Worm (Caenorhabditis elegans) whole organism, L1 larva: Measurements from ENCODE around the gene K01A2.4.

Experiments
- C16A3.4 ChIP-seq: fragments of 150-350 bp; optimal IDR thresholded peaks from 2 replicates; lab custom pipeline; 2014; ENCODE audit warnings: missing biosample characterization, missing genetic modification characterization
- ceh-88 ChIP-seq: fragments of 200-800 bp; sonication (Bioruptor generic); IDR thresholded peaks from 2 replicates; pipeline ENCODE4 v1.3.6; 2022; ENCODE audit warnings: missing genetic modification characterization, missing compliant biosample characterization
- ces-1 ChIP-seq: fragments of 150-350 bp; optimal IDR thresholded peaks from 2 replicates; lab custom pipeline; 2014; ENCODE audit warnings: missing biosample characterization, missing genetic modification reagents, missing genetic modification characterization
- egl-27 ChIP-seq, 2 experiments: fragments of 150-350 bp in 1 of 2; sonication (generic microtip); optimal IDR thresholded peaks; 3 replicates each; lab custom pipeline; 2017 to 2018; ENCODE audit warnings: missing biosample characterization in 2 of 2, missing genetic modification characterization in 2 of 2, missing genetic modification reagents in 2 of 2
- fos-1 ChIP-seq: fragments of 150-350 bp; optimal IDR thresholded peaks from 2 replicates; lab custom pipeline; 2014; ENCODE audit warnings: missing biosample characterization, missing genetic modification characterization
- mep-1 ChIP-seq: fragments of 150-350 bp; optimal IDR thresholded peaks from 2 replicates; lab custom pipeline; 2014; ENCODE audit warnings: missing biosample characterization, missing genetic modification characterization
- nhr-12 ChIP-seq: sonication (generic microtip); optimal IDR thresholded peaks from 2 replicates; lab custom pipeline; 2017; ENCODE audit warnings: missing biosample characterization, missing genetic modification characterization
- nhr-76 ChIP-seq: sonication (generic microtip); optimal IDR thresholded peaks from 2 replicates; lab custom pipeline; 2017; ENCODE audit warnings: missing biosample characterization, missing genetic modification characterization
- snpc-4 ChIP-seq: fragments of 150-350 bp; optimal IDR thresholded peaks from 2 replicates; lab custom pipeline; 2014; ENCODE audit warnings: missing biosample characterization, missing genetic modification characterization
- ztf-4 ChIP-seq: fragments of 150-350 bp; optimal IDR thresholded peaks from 2 replicates; lab custom pipeline; 2014; ENCODE audit warnings: missing biosample characterization, missing genetic modification characterization

DNA sequence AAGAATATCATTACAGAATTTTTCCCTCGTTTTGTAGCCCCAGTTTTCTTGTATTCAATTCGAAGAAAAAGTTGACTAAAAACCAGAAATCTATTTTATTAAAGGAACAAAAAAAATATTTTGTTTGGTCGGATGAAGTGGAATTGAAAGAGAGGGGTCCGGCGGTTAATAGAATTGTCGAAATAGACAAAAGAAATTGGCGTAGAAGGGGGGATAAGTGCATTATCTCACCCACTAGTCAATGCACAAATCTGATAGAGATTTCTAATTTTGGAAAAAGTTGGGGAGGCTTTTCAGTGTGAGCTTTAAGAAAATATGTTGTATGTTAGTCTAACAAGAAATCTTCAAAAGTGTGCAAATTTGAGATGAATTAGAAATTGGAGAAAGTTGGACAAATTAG, 47.2 kb downstream of the K01A2.4 start:
- no peak for TF ChIP-seq ces-1 (GFP tag; lab: Kevin White, UChicago)
- no peak for TF ChIP-seq ztf-4
- TF ChIP-seq ceh-88, result no peak
- TF ChIP-seq egl-27 (tag; optimal IDR thresholded peaks at IDR 0.05; lab: Kevin White, UChicago), result no peak
- TF ChIP-seq nhr-12 (tag; lab: Kevin White, UChicago), result no peak
- TF ChIP-seq nhr-76 (tag; lab: Kevin White, UChicago), result no peak
- TF ChIP-seq C16A3.4 (tag; lab: Kevin White, UChicago), result no peak
- TF ChIP-seq fos-1, result no peak
- TF ChIP-seq mep-1 (tag; lab: Kevin White, UChicago), result no peak
- TF ChIP-seq snpc-4 (tag; lab: Kevin White, UChicago), result no peak
